Worm (Caenorhabditis elegans) whole organism, L4 larva: Measurements from ENCODE around the gene F11A5.16.

Experiments used
- F26F4.8 ChIP-seq: fragments of 200-800 bp; sonication (Bioruptor generic); conservative IDR thresholded peaks from 2 replicates; pipeline ENCODE4 v1.3.6; 2022; ENCODE audit warnings: missing genetic modification characterization, missing compliant biosample characterization
- F44E2.7 ChIP-seq: fragments of 200-800 bp; sonication (Bioruptor generic); IDR thresholded peaks from 2 replicates; pipeline ENCODE4 v2.1.2; 2022; ENCODE audit warnings: missing genetic modification characterization, missing compliant biosample characterization
- T26A8.4 ChIP-seq: fragments of 200-800 bp; sonication (Bioruptor generic); IDR thresholded peaks from 2 replicates; pipeline ENCODE4 v1.3.6; 2022; ENCODE audit warnings: missing genetic modification characterization, missing compliant biosample characterization
- Y48G9A.11 ChIP-seq: fragments of 200-800 bp; sonication (Bioruptor generic); IDR thresholded peaks from 2 replicates; pipeline ENCODE4 v1.3.6; 2022; ENCODE audit warnings: missing genetic modification reagents, missing genetic modification characterization, missing compliant biosample characterization
- Y5F2A.4 ChIP-seq: fragments of 200-800 bp; sonication (Bioruptor generic); optimal IDR thresholded peaks from 2 replicates; lab custom pipeline; 2018; ENCODE audit warnings: mild to moderate bottlenecking, missing genetic modification characterization, missing compliant biosample characterization
- arid-1 ChIP-seq: fragments of 200-800 bp; sonication (Bioruptor generic); conservative IDR thresholded peaks from 2 replicates; pipeline ENCODE4 v1.3.6; 2022; ENCODE audit warnings: missing genetic modification reagents, missing genetic modification characterization, missing compliant biosample characterization
- ceh-28 ChIP-seq: fragments of 150-350 bp; optimal IDR thresholded peaks from 2 replicates; lab custom pipeline; 2014; ENCODE audit warnings: missing biosample characterization, missing genetic modification reagents, missing genetic modification characterization
- ceh-32 ChIP-seq: sonication (generic microtip); optimal IDR thresholded peaks from 2 replicates; lab custom pipeline; 2016; ENCODE audit warnings: mild to moderate bottlenecking, missing genetic modification characterization, missing compliant biosample characterization; ENCODE audit not compliant: poor library complexity
- ceh-62 ChIP-seq: sonication (generic microtip); optimal IDR thresholded peaks from 2 replicates; lab custom pipeline; 2017; ENCODE audit warnings: missing biosample characterization, missing genetic modification characterization
- ceh-82 ChIP-seq: sonication (generic microtip); optimal IDR thresholded peaks from 2 replicates; lab custom pipeline; 2017; ENCODE audit warnings: missing biosample characterization, missing genetic modification characterization
- daf-12 ChIP-seq: fragments of 150-350 bp; optimal IDR thresholded peaks from 2 replicates; lab custom pipeline; 2014; ENCODE audit warnings: missing biosample characterization, missing genetic modification reagents, missing genetic modification characterization
- daf-19 ChIP-seq: fragments of 200-800 bp; sonication (Bioruptor generic); conservative IDR thresholded peaks from 2 replicates; pipeline ENCODE4 v1.3.6; 2022; ENCODE audit warnings: missing genetic modification characterization, missing compliant biosample characterization
- daf-8 ChIP-seq: fragments of 200-800 bp; sonication (Bioruptor generic); IDR thresholded peaks from 2 replicates; pipeline ENCODE4 v1.3.6; 2022; ENCODE audit warnings: missing genetic modification characterization, missing compliant biosample characterization
- dmd-8 ChIP-seq: fragments of 200-800 bp; sonication (Bioruptor generic); IDR thresholded peaks from 2 replicates; pipeline ENCODE4 v1.3.6; 2022; ENCODE audit warnings: missing genetic modification characterization, missing compliant biosample characterization
- dpl-1 ChIP-seq: fragments of 150-350 bp; optimal IDR thresholded peaks from 2 replicates; lab custom pipeline; 2014; ENCODE audit warnings: missing biosample characterization, missing genetic modification reagents, missing genetic modification characterization
- dve-1 ChIP-seq: sonication (generic microtip); optimal IDR thresholded peaks from 2 replicates; lab custom pipeline; 2017; ENCODE audit warnings: antibody characterized with exemption, mild to moderate bottlenecking, missing genetic modification characterization, missing compliant biosample characterization; ENCODE audit not compliant: insufficient read depth
- gei-8 ChIP-seq: fragments of 200-800 bp; sonication (Bioruptor generic); optimal IDR thresholded peaks from 2 replicates; lab custom pipeline; 2018; ENCODE audit warnings: mild to moderate bottlenecking, missing genetic modification characterization, missing compliant biosample characterization
- hif-1 ChIP-seq, 2 experiments: sonication (generic microtip); optimal IDR thresholded peaks; 2 replicates each; lab custom pipeline; 2016 to 2017; ENCODE audit warnings: missing compliant biosample characterization in 2 of 2, missing genetic modification characterization in 2 of 2, missing genetic modification reagents in 2 of 2, missing genotype in 2 of 2, mild to moderate bottlenecking in 1 of 2
- hlh-11 ChIP-seq: fragments of 200-800 bp; sonication (Bioruptor generic); optimal IDR thresholded peaks from 2 replicates; lab custom pipeline; 2018; ENCODE audit warnings: mild to moderate bottlenecking, missing genetic modification characterization, missing compliant biosample characterization
- lim-7 ChIP-seq: fragments of 200-800 bp; sonication (Bioruptor generic); IDR thresholded peaks from 2 replicates; pipeline ENCODE4 v1.3.6; 2022; ENCODE audit warnings: missing genetic modification characterization, missing compliant biosample characterization
- lin-29 ChIP-seq: fragments of 200-800 bp; sonication (Bioruptor generic); IDR thresholded peaks from 2 replicates; pipeline ENCODE4 v1.3.6; 2022; ENCODE audit warnings: missing genetic modification reagents, missing genetic modification characterization, missing compliant biosample characterization
- lir-3 ChIP-seq: sonication (generic microtip); optimal IDR thresholded peaks from 2 replicates; lab custom pipeline; 2016; ENCODE audit warnings: mild to moderate bottlenecking, missing genetic modification characterization, missing compliant biosample characterization
- lsy-2 ChIP-seq, 2 experiments: fragments of 150-350 bp in 1 of 2; sonication (generic microtip) in 1 of 2; optimal IDR thresholded peaks; 2 replicates each; lab custom pipeline; 2014 to 2017; ENCODE audit warnings: missing biosample characterization in 2 of 2, missing genetic modification characterization in 2 of 2
- mdt-29 ChIP-seq: fragments of 200-800 bp; sonication (Bioruptor generic); IDR thresholded peaks from 2 replicates; pipeline ENCODE4 v1.3.6; 2022; ENCODE audit warnings: missing genetic modification reagents, missing genetic modification characterization, missing compliant biosample characterization
- mxl-3 ChIP-seq: fragments of 200-800 bp; sonication (Bioruptor generic); optimal IDR thresholded peaks from 2 replicates; lab custom pipeline; 2018; ENCODE audit warnings: mild to moderate bottlenecking, missing genetic modification characterization, missing compliant biosample characterization
- nhr-102 ChIP-seq: sonication (generic microtip); optimal IDR thresholded peaks from 2 replicates; lab custom pipeline; 2016; ENCODE audit warnings: mild to moderate bottlenecking, missing genetic modification characterization, moderate library complexity, missing compliant biosample characterization
- nhr-6 ChIP-seq: fragments of 150-350 bp; optimal IDR thresholded peaks from 2 replicates; lab custom pipeline; 2014; ENCODE audit warnings: missing biosample characterization, missing genetic modification characterization
- nhr-77 ChIP-seq: fragments of 150-350 bp; optimal IDR thresholded peaks from 2 replicates; lab custom pipeline; 2014; ENCODE audit warnings: missing biosample characterization, missing genetic modification characterization
- pha-4 ChIP-seq, 2 experiments: fragments of 150-350 bp in 1 of 2; fragments of 200-800 bp in 1 of 2; sonication (Bioruptor generic) in 1 of 2; IDR thresholded peaks in 1 of 2; optimal IDR thresholded peaks in 1 of 2; 2 replicates each; pipeline versions ENCODE4 v1.3.6 to Lab custom; 2014 to 2022; ENCODE audit warnings: missing genetic modification characterization in 2 of 2, missing genetic modification reagents in 2 of 2, missing biosample characterization in 1 of 2, missing compliant biosample characterization in 1 of 2
- saeg-2 ChIP-seq: fragments of 200-800 bp; sonication (Bioruptor generic); IDR thresholded peaks from 2 replicates; pipeline ENCODE4 v1.3.6; 2022; ENCODE audit warnings: missing genetic modification reagents, missing genetic modification characterization, missing compliant biosample characterization
- sdz-12 ChIP-seq: fragments of 200-800 bp; sonication (Bioruptor generic); optimal IDR thresholded peaks from 2 replicates; lab custom pipeline; 2018; ENCODE audit warnings: mild to moderate bottlenecking, missing genetic modification characterization, missing compliant biosample characterization
- set-16 ChIP-seq: fragments of 200-800 bp; sonication (Bioruptor generic); IDR thresholded peaks from 2 replicates; pipeline ENCODE4 v1.3.6; 2022; ENCODE audit warnings: missing genetic modification reagents, missing genetic modification characterization, missing compliant biosample characterization
- tag-97 ChIP-seq: fragments of 200-800 bp; sonication (Bioruptor generic); IDR thresholded peaks from 2 replicates; pipeline ENCODE4 v1.3.6; 2022; ENCODE audit warnings: missing genetic modification characterization, missing compliant biosample characterization
- unc-130 ChIP-seq: sonication (generic microtip); optimal IDR thresholded peaks from 2 replicates; lab custom pipeline; 2016; ENCODE audit warnings: missing genetic modification reagents, missing genetic modification characterization, missing compliant biosample characterization
- unc-62 ChIP-seq, 3 experiments: fragments of 150-350 bp in 1 of 3; sonication (generic microtip); optimal IDR thresholded peaks in 2 of 3; peaks in 1 of 3; 1 replicate in 1 of 3; 2 replicates in 2 of 3; lab custom pipeline; 2014 to 2017; ENCODE audit warnings: missing biosample characterization in 3 of 3, missing genetic modification characterization in 3 of 3, missing genetic modification reagents in 3 of 3, missing genotype in 1 of 3
- zag-1 ChIP-seq: fragments of 150-350 bp; optimal IDR thresholded peaks from 2 replicates; lab custom pipeline; 2014; ENCODE audit warnings: missing biosample characterization, missing genetic modification characterization
- zfp-2 ChIP-seq: sonication (generic microtip); optimal IDR thresholded peaks from 2 replicates; lab custom pipeline; 2016; ENCODE audit warnings: mild to moderate bottlenecking, missing genetic modification characterization, missing compliant biosample characterization
- zfp-3 ChIP-seq: fragments of 200-800 bp; sonication (Bioruptor generic); conservative IDR thresholded peaks from 2 replicates; pipeline ENCODE4 v1.3.6; 2022; ENCODE audit warnings: missing genetic modification reagents, missing genetic modification characterization, missing compliant biosample characterization
- ztf-7 ChIP-seq: fragments of 150-350 bp; optimal IDR thresholded peaks from 2 replicates; lab custom pipeline; 2014; ENCODE audit warnings: missing biosample characterization, missing genetic modification characterization

F11A5.16 gene

ce11 chrV:16246579-16246978 is 35.8 kb downstream of the F11A5.16 start, which contains the start of gene srh-95:
Gene srh-95 (plus strand): TSS chrV:16246879.
- TF ChIP-seq unc-62 (GFP tag; optimal IDR thresholded peaks at IDR 0.05 in 1 of 2; lab: Kevin White, UChicago) (no peak), unc-62 (tag; optimal IDR thresholded peaks at IDR 0.05; lab: Kevin White, UChicago) (no peak), Y48G9A.11 (GFP tag; lab: Robert Waterston, UW) (no peak), lsy-2 (tag; optimal IDR thresholded peaks at IDR 0.05; lab: Kevin White, UChicago) (no peak), daf-8 (GFP tag; lab: Robert Waterston, UW) (no peak), dpl-1 (no peak), hif-1 (tag; optimal IDR thresholded peaks at IDR 0.05; lab: Kevin White, UChicago) (no peak), mxl-3 (GFP tag; lab: Kevin White, UChicago) (no peak), ztf-7 (tag; lab: Kevin White, UChicago) (no peak), set-16 (no peak)

- TF ChIP-seq Y48G9A.11 (GFP tag; lab: Robert Waterston, UW): no peak
- no peak for TF ChIP-seq ceh-82 (tag; lab: Kevin White, UChicago)
- no peak for TF ChIP-seq daf-19 (GFP tag; lab: Robert Waterston, UW)
- no peak for TF ChIP-seq ceh-32 (tag; lab: Kevin White, UChicago)
- TF ChIP-seq saeg-2 (GFP tag; lab: Robert Waterston, UW): no peak
- no peak for TF ChIP-seq arid-1 (GFP tag; lab: Robert Waterston, UW)
- no peak for TF ChIP-seq lir-3
- TF ChIP-seq unc-130 (GFP tag; lab: Kevin White, UChicago): no peak
- TF ChIP-seq sdz-12: no peak
- no peak for TF ChIP-seq nhr-6 (tag; lab: Kevin White, UChicago)
- TF ChIP-seq ceh-28 (tag; lab: Kevin White, UChicago): no peak
- no peak for TF ChIP-seq dve-1 (tag; lab: Kevin White, UChicago)
Observed at ce11 chrV:16249105-16249504, 38.4 kb downstream of the F11A5.16 start.

ce11 chrV:16253687-16254086 is 42.9 kb downstream of the F11A5.16 start, which contains the start of gene gcy-20:
Gene gcy-20 (minus strand): TSS chrV:16253787.
- TF ChIP-seq Y5F2A.4: no peak
- TF ChIP-seq mdt-29 (GFP tag; lab: Robert Waterston, UW): no peak
- TF ChIP-seq dmd-8 (GFP tag; lab: Robert Waterston, UW): no peak
- no peak for TF ChIP-seq pha-4 (GFP tag; IDR thresholded peaks at IDR 0.05; lab: Robert Waterston, UW)
- TF ChIP-seq pha-4 (tag; optimal IDR thresholded peaks at IDR 0.05; lab: Kevin White, UChicago): no peak
- no peak for TF ChIP-seq zfp-3 (GFP tag; lab: Robert Waterston, UW)

DNA sequence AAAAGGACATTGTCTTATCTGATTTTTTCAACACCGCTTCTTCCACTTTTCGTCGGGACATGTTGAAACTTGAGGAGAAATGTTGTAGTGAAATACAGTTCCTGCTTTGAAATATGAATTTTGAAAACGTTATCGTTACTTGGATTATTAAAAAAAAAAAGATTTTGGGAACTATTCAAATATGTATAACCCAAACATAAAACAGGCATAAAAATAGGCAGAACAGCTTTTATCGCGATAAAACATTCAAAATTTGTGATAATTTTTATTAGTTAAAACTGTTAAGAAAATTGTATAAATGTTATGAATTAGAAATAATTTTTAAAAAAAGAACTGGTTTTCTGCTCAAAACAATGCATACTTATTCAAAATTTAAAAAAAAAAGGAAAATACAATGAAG is 45.6 kb downstream of the F11A5.16 start, which contains the start of gene bgnt-1.3:
Gene bgnt-1.3 (minus strand): TSS at position 101 of the 400 bp plus-strand sequence.
- TF ChIP-seq zfp-2 (tag; lab: Kevin White, UChicago): no peak
- no peak for TF ChIP-seq ceh-82 (tag; lab: Kevin White, UChicago)
- TF ChIP-seq mdt-29 (GFP tag; lab: Robert Waterston, UW): no peak
- TF ChIP-seq zag-1 (tag; lab: Kevin White, UChicago): no peak
- no peak for TF ChIP-seq T26A8.4 (GFP tag; lab: Robert Waterston, UW)
- no peak for TF ChIP-seq lin-29 (GFP tag; lab: Robert Waterston, UW)
- no peak for TF ChIP-seq tag-97 (GFP tag; lab: Robert Waterston, UW)
- TF ChIP-seq daf-12 (tag; lab: Kevin White, UChicago): no peak
- TF ChIP-seq nhr-77 (tag; lab: Kevin White, UChicago): no peak
- TF ChIP-seq F44E2.7 (GFP tag; lab: Robert Waterston, UW): no peak
- no peak for TF ChIP-seq sdz-12
- no peak for TF ChIP-seq F26F4.8
- TF ChIP-seq gei-8 (GFP tag; lab: Kevin White, UChicago): no peak
- no peak for TF ChIP-seq lim-7 (GFP tag; lab: Robert Waterston, UW)
- no peak for TF ChIP-seq arid-1 (GFP tag; lab: Robert Waterston, UW)
- TF ChIP-seq ceh-62 (tag; lab: Kevin White, UChicago): no peak
- no peak for TF ChIP-seq hlh-11 (tag; lab: Kevin White, UChicago)
- TF ChIP-seq nhr-102: no peak
